Worm (Caenorhabditis elegans): Measurements from ENCODE around the gene sft-4.

- peak; percentile 42 for TF ChIP-seq nhr-48 (tag; optimal IDR thresholded peaks at IDR 0.05)
- no peak for TF ChIP-seq skn-1 (tag; optimal IDR thresholded peaks at IDR 0.05)
- TF ChIP-seq zag-1 (tag; optimal IDR thresholded peaks at IDR 0.05): peak; percentile 13
- no peak for TF ChIP-seq ZK546.5 (tag; optimal IDR thresholded peaks at IDR 0.05)
- no peak for TF ChIP-seq lin-13 (GFP tag; optimal IDR thresholded peaks at IDR 0.05)
- no peak for TF ChIP-seq snpc-4 (tag; optimal IDR thresholded peaks at IDR 0.05)
- TF ChIP-seq aha-1 (tag): peak; percentile 98
- no peak for TF ChIP-seq F26F4.8 (GFP tag; conservative IDR thresholded peaks at IDR 0.05)
- peak in 1 of 2 experiments; percentile 80 for TF ChIP-seq mdl-1 (tag; optimal IDR thresholded peaks at IDR 0.05)
- TF ChIP-seq nhr-237 (tag; optimal IDR thresholded peaks at IDR 0.05): no peak
- TF ChIP-seq mep-1 (tag; optimal IDR thresholded peaks at IDR 0.05): peak; percentile 87
- TF ChIP-seq lin-39 (tag; optimal IDR thresholded peaks at IDR 0.05): no peak
- no peak for TF ChIP-seq lin-15B (tag; optimal IDR thresholded peaks at IDR 0.05)
Measured at ce11 chrX:5728956-5729467, 51.5 kb downstream of the sft-4 start.
